Fruit fly (Drosophila melanogaster) whole organism, embryonic: Measurements from ENCODE around the gene CG5510.
A peak's percentile ranks its signal among the peaks of the same experiment; 100 is the strongest.

Experiments
- ATbp ChIP-seq: fragments of 200-800 bp; sonication (Bioruptor generic); optimal IDR thresholded peaks from 2 replicates; lab custom pipeline; 2017; ENCODE audit warnings: missing biosample characterization, mild to moderate bottlenecking, missing genetic modification characterization, missing genetic modification reagents
- Atf3 ChIP-seq: fragments of 200-800 bp; sonication (Bioruptor generic); optimal IDR thresholded peaks from 3 replicates; lab custom pipeline; 2016; ENCODE audit warnings: missing biosample characterization, missing genetic modification characterization
- Atf6 ChIP-seq: fragments of 200-800 bp; sonication (Bioruptor generic); IDR thresholded peaks from 2 replicates; pipeline ENCODE4 v1.3.6; 2022; ENCODE audit warnings: missing biosample characterization, missing genetic modification characterization
- CG12104 ChIP-seq: fragments of 200-800 bp; sonication (Bioruptor generic); optimal IDR thresholded peaks from 3 replicates; lab custom pipeline; 2016; ENCODE audit warnings: missing biosample characterization, missing genetic modification characterization
- CG12155 ChIP-seq: fragments of 200-800 bp; sonication (Bioruptor generic); optimal IDR thresholded peaks from 3 replicates; lab custom pipeline; 2016; ENCODE audit warnings: missing biosample characterization, missing genetic modification characterization
- CG12236 ChIP-seq: fragments of 200-800 bp; sonication (Bioruptor generic); optimal IDR thresholded peaks from 2 replicates; lab custom pipeline; 2016; ENCODE audit warnings: missing biosample characterization, missing genetic modification characterization
- CG12299 ChIP-seq: fragments of 200-800 bp; sonication (Bioruptor generic); optimal IDR thresholded peaks from 2 replicates; lab custom pipeline; 2018; ENCODE audit warnings: missing biosample characterization, mild to moderate bottlenecking, missing genetic modification characterization
- CG14441 ChIP-seq: fragments of 200-800 bp; sonication (Bioruptor generic); IDR thresholded peaks from 2 replicates; pipeline ENCODE4 v1.3.6; 2022; ENCODE audit warnings: missing biosample characterization, missing genetic modification characterization
- CG1529 ChIP-seq: fragments of 200-800 bp; sonication (Bioruptor generic); optimal IDR thresholded peaks from 3 replicates; lab custom pipeline; 2018; ENCODE audit warnings: missing biosample characterization, missing genetic modification characterization
- CG16815 ChIP-seq: fragments of 200-800 bp; sonication (Bioruptor generic); optimal IDR thresholded peaks from 3 replicates; lab custom pipeline; 2017; ENCODE audit warnings: missing biosample characterization, mild to moderate bottlenecking, missing genetic modification characterization
- CG17385 ChIP-seq: fragments of 200-800 bp; sonication (Bioruptor generic); optimal IDR thresholded peaks from 3 replicates; lab custom pipeline; 2018; ENCODE audit warnings: missing biosample characterization, mild to moderate bottlenecking, missing genetic modification characterization
- CG17568 ChIP-seq: fragments of 200-800 bp; sonication (Bioruptor generic); optimal IDR thresholded peaks from 2 replicates; lab custom pipeline; 2018; ENCODE audit warnings: missing biosample characterization, mild to moderate bottlenecking, missing genetic modification characterization, moderate library complexity
- CG18599 ChIP-seq: fragments of 200-800 bp; sonication (Bioruptor generic); optimal IDR thresholded peaks from 3 replicates; lab custom pipeline; 2017; ENCODE audit warnings: missing biosample characterization, missing genetic modification characterization, mild to moderate bottlenecking, moderate library complexity, missing genetic modification reagents
- CG18764 ChIP-seq: fragments of 200-800 bp; sonication (Bioruptor generic); optimal IDR thresholded peaks from 3 replicates; lab custom pipeline; 2016; ENCODE audit warnings: missing biosample characterization, missing genetic modification characterization
- CG2875 ChIP-seq: fragments of 200-800 bp; sonication (Bioruptor generic); optimal IDR thresholded peaks from 2 replicates; lab custom pipeline; 2017; ENCODE audit warnings: missing biosample characterization, mild to moderate bottlenecking, missing genetic modification characterization, missing genetic modification reagents
- CG32767 ChIP-seq: fragments of 200-800 bp; sonication (Bioruptor generic); IDR thresholded peaks from 2 replicates; pipeline ENCODE4 v1.3.6; 2022; ENCODE audit warnings: missing biosample characterization, missing genetic modification characterization
- CG34376 ChIP-seq: fragments of 200-800 bp; sonication (Bioruptor generic); optimal IDR thresholded peaks from 2 replicates; lab custom pipeline; 2018; ENCODE audit warnings: missing biosample characterization, mild to moderate bottlenecking, missing genetic modification characterization
- CG4404 ChIP-seq: fragments of 200-800 bp; sonication (Bioruptor generic); IDR thresholded peaks from 2 replicates; pipeline ENCODE4 v1.3.6; 2022; ENCODE audit warnings: missing biosample characterization, missing genetic modification characterization
- CG6791 ChIP-seq: fragments of 200-800 bp; sonication (Bioruptor generic); IDR thresholded peaks from 3 replicates; pipeline ENCODE4 v1.3.6; 2022; ENCODE audit warnings: missing biosample characterization, missing genetic modification characterization; ENCODE audit not compliant: partially characterized antibody
- CG7786 ChIP-seq: fragments of 200-800 bp; sonication (Bioruptor generic); optimal IDR thresholded peaks from 2 replicates; lab custom pipeline; 2016; ENCODE audit warnings: missing biosample characterization, missing genetic modification characterization
- D19A ChIP-seq: fragments of 200-800 bp; optimal IDR thresholded peaks from 3 replicates; lab custom pipeline; 2019; ENCODE audit warnings: missing biosample characterization, mild to moderate bottlenecking, missing genetic modification characterization, moderate library complexity
- Gsc ChIP-seq: fragments of 200-800 bp; sonication (Bioruptor generic); IDR thresholded peaks from 2 replicates; pipeline ENCODE4 v1.3.6; 2022; ENCODE audit warnings: missing biosample characterization, missing genetic modification characterization
- Hey ChIP-seq: fragments of 200-800 bp; sonication (Bioruptor generic); optimal IDR thresholded peaks from 3 replicates; lab custom pipeline; 2018; ENCODE audit warnings: missing biosample characterization, mild to moderate bottlenecking, missing genetic modification characterization
- Hr39 ChIP-seq: fragments of >200 bp; optimal IDR thresholded peaks from 2 replicates; lab custom pipeline; 2017
- Hr78 ChIP-seq, 2 experiments: fragments of 200-800 bp in 1 of 2; fragments of >200 bp in 1 of 2; sonication (Bioruptor generic) in 1 of 2; optimal IDR thresholded peaks; 2 replicates each; lab custom pipeline; 2017 to 2019; ENCODE audit warnings: missing biosample characterization in 2 of 2, missing genetic modification characterization in 2 of 2, mild to moderate bottlenecking in 1 of 2, moderate library complexity in 1 of 2
- MTF-1 ChIP-seq: fragments of 200-800 bp; sonication (Bioruptor generic); optimal IDR thresholded peaks from 2 replicates; lab custom pipeline; 2018; ENCODE audit warnings: missing biosample characterization, mild to moderate bottlenecking, missing genetic modification characterization, borderline replicate concordance
- Mad ChIP-seq: fragments of 200-800 bp; sonication (Bioruptor generic); optimal IDR thresholded peaks from 2 replicates; lab custom pipeline; 2016; ENCODE audit warnings: missing biosample characterization, missing genetic modification characterization
- Nf-YB ChIP-seq: fragments of 200-800 bp; sonication (Bioruptor generic); optimal IDR thresholded peaks from 3 replicates; lab custom pipeline; 2019; ENCODE audit warnings: missing biosample characterization, mild to moderate bottlenecking, missing genetic modification characterization, moderate library complexity
- Spps ChIP-seq: fragments of 200-800 bp; sonication (Bioruptor generic); optimal IDR thresholded peaks from 2 replicates; lab custom pipeline; 2018; ENCODE audit warnings: missing biosample characterization, mild to moderate bottlenecking, missing genetic modification characterization
- ac ChIP-seq: fragments of 200-800 bp; sonication (Bioruptor generic); optimal IDR thresholded peaks from 3 replicates; lab custom pipeline; 2017; ENCODE audit warnings: missing biosample characterization, mild to moderate bottlenecking, missing genetic modification characterization
- bab2 ChIP-seq: fragments of 200-800 bp; sonication (Bioruptor generic); optimal IDR thresholded peaks from 2 replicates; lab custom pipeline; 2016; ENCODE audit warnings: missing biosample characterization, missing genetic modification characterization
- chinmo ChIP-seq: fragments of 200-800 bp; sonication (Bioruptor generic); IDR thresholded peaks from 4 replicates; pipeline ENCODE4 v1.3.6; 2022; ENCODE audit warnings: missing biosample characterization, missing genetic modification characterization; ENCODE audit not compliant: partially characterized antibody
- chn ChIP-seq: fragments of 200-800 bp; sonication (Bioruptor generic); optimal IDR thresholded peaks from 2 replicates; lab custom pipeline; 2016; ENCODE audit warnings: missing biosample characterization, missing genetic modification characterization
- gcm2 ChIP-seq: fragments of 200-800 bp; sonication (Bioruptor generic); optimal IDR thresholded peaks from 2 replicates; lab custom pipeline; 2016; ENCODE audit warnings: missing biosample characterization, missing genetic modification characterization
- grau ChIP-seq: fragments of 200-800 bp; optimal IDR thresholded peaks from 3 replicates; lab custom pipeline; 2019; ENCODE audit warnings: missing biosample characterization, mild to moderate bottlenecking, missing genetic modification characterization, moderate library complexity
- gro ChIP-seq: fragments of 200-800 bp; sonication (Bioruptor generic); optimal IDR thresholded peaks from 2 replicates; lab custom pipeline; 2016; ENCODE audit warnings: missing biosample characterization, missing genetic modification characterization
- h ChIP-seq: fragments of >200 bp; optimal IDR thresholded peaks from 2 replicates; lab custom pipeline; 2017
- hth ChIP-seq: fragments of >200 bp; optimal IDR thresholded peaks from 2 replicates; lab custom pipeline; 2017; ENCODE audit warnings: inconsistent platforms
- lab ChIP-seq: fragments of 200-800 bp; sonication (Bioruptor generic); optimal IDR thresholded peaks from 3 replicates; lab custom pipeline; 2017; ENCODE audit warnings: missing biosample characterization, missing genetic modification characterization, mild to moderate bottlenecking, moderate library complexity, missing genetic modification reagents
- lbe ChIP-seq: fragments of 200-800 bp; sonication (Bioruptor generic); optimal IDR thresholded peaks from 2 replicates; lab custom pipeline; 2016; ENCODE audit warnings: missing biosample characterization, mild to moderate bottlenecking, missing genetic modification characterization
- pho ChIP-seq: fragments of 200-800 bp; sonication (Bioruptor generic); optimal IDR thresholded peaks from 2 replicates; lab custom pipeline; 2016; ENCODE audit warnings: missing biosample characterization, missing genetic modification characterization
- pzg ChIP-seq: fragments of 200-800 bp; sonication (Bioruptor generic); optimal IDR thresholded peaks from 3 replicates; lab custom pipeline; 2018; ENCODE audit warnings: missing biosample characterization, mild to moderate bottlenecking, missing genetic modification characterization, moderate library complexity
- sob ChIP-seq: fragments of 200-800 bp; sonication (Bioruptor generic); IDR thresholded peaks from 2 replicates; pipeline ENCODE4 v1.3.6; 2022; ENCODE audit warnings: missing biosample characterization, missing genetic modification characterization
- tin ChIP-seq: fragments of 200-800 bp; sonication (Bioruptor generic); optimal IDR thresholded peaks from 3 replicates; lab custom pipeline; 2016; ENCODE audit warnings: missing biosample characterization, missing genetic modification characterization
- tna ChIP-seq: fragments of 200-800 bp; sonication (Bioruptor generic); IDR thresholded peaks from 2 replicates; pipeline ENCODE4 v1.3.6; 2022; ENCODE audit warnings: missing biosample characterization, missing genetic modification characterization; ENCODE audit not compliant: partially characterized antibody
- toy ChIP-seq: fragments of 200-800 bp; sonication (Bioruptor generic); IDR thresholded peaks from 2 replicates; pipeline ENCODE4 v1.3.6; 2022; ENCODE audit warnings: missing biosample characterization, missing genetic modification characterization
- twi ChIP-seq: fragments of 200-800 bp; optimal IDR thresholded peaks from 2 replicates; lab custom pipeline; 2019; ENCODE audit warnings: missing biosample characterization, mild to moderate bottlenecking, missing genetic modification characterization, moderate library complexity
- unpg ChIP-seq: fragments of 200-800 bp; sonication (Bioruptor generic); optimal IDR thresholded peaks from 3 replicates; lab custom pipeline; 2018; ENCODE audit warnings: missing biosample characterization, mild to moderate bottlenecking, missing genetic modification characterization, moderate library complexity
- wek ChIP-seq: fragments of 200-800 bp; sonication (Bioruptor generic); optimal IDR thresholded peaks from 3 replicates; lab custom pipeline; 2018; ENCODE audit warnings: missing biosample characterization, mild to moderate bottlenecking, missing genetic modification characterization, moderate library complexity
- yki ChIP-seq: fragments of >200 bp; optimal IDR thresholded peaks from 3 replicates; lab custom pipeline; 2018
- zen2 ChIP-seq: fragments of 200-800 bp; sonication (Bioruptor generic); IDR thresholded peaks from 3 replicates; pipeline ENCODE4 v1.3.6; 2022; ENCODE audit warnings: missing biosample characterization, missing genetic modification characterization; ENCODE audit not compliant: partially characterized antibody

Gene CG5510

dm6 chr3R:24163556-24164022, 5.8 kb downstream of the CG5510 start, which contains the start of gene Apc2 (continued):
- no peak for TF ChIP-seq CG6791 (GFP tag; lab: Robert Waterston, UW)
- TF ChIP-seq CG7786 (GFP tag; lab: Kevin White, UChicago) = no peak
- peak; percentile 18 for TF ChIP-seq CG16815 (GFP tag; lab: Kevin White, UChicago)
- TF ChIP-seq Atf6 (GFP tag; lab: Robert Waterston, UW) = peak; percentile 45; the same call in 1 of the 2 replicates
- no peak for TF ChIP-seq Hr78 (GFP tag; optimal IDR thresholded peaks at IDR 0.05; lab: Kevin White, UChicago)
- TF ChIP-seq toy (GFP tag; lab: Robert Waterston, UW) = no peak
- peak; percentile 35 for TF ChIP-seq Nf-YB (GFP tag; lab: Kevin White, UChicago)
- peak; percentile 71 for TF ChIP-seq grau
- peak; percentile 45 for TF ChIP-seq CG12104 (GFP tag; lab: Kevin White, UChicago)
- no peak for TF ChIP-seq gro (GFP tag; lab: Kevin White, UChicago)
- TF ChIP-seq hth = no peak
- no peak for TF ChIP-seq ATbp (GFP tag; lab: Kevin White, UChicago)
- TF ChIP-seq Atf3 (GFP tag; lab: Kevin White, UChicago) = no peak
- TF ChIP-seq yki (lab: Kevin White, UChicago) = no peak
- TF ChIP-seq CG18764 (GFP tag; lab: Kevin White, UChicago) = peak; percentile 13
- TF ChIP-seq twi (tag; lab: Kevin White, UChicago) = peak; percentile 40
- TF ChIP-seq Hey = no peak
- TF ChIP-seq wek = no peak
- peak; percentile 16 for TF ChIP-seq CG12299
- TF ChIP-seq CG4404 (GFP tag; lab: Robert Waterston, UW) = peak; percentile 56
- TF ChIP-seq tin (GFP tag; lab: Kevin White, UChicago) = peak; percentile 56
- TF ChIP-seq D19A (tag; lab: Kevin White, UChicago) = peak; percentile 65
- TF ChIP-seq CG12155 = peak; percentile 32
- peak; percentile 23 for TF ChIP-seq Spps (tag; lab: Kevin White, UChicago)
- no peak for TF ChIP-seq Mad
- no peak for TF ChIP-seq Hr39 (lab: Kevin White, UChicago)
- no peak for TF ChIP-seq Gsc (GFP tag; lab: Robert Waterston, UW)
- TF ChIP-seq gcm2 (GFP tag; lab: Kevin White, UChicago) = no peak
- no peak for TF ChIP-seq h (lab: Kevin White, UChicago)
- peak; percentile 24 for TF ChIP-seq CG18599 (GFP tag; lab: Kevin White, UChicago)
- no peak for TF ChIP-seq CG17568 (GFP tag; lab: Kevin White, UChicago)
- TF ChIP-seq CG2875 (GFP tag; lab: Kevin White, UChicago) = no peak
- peak; percentile 66 for TF ChIP-seq unpg (GFP tag; lab: Kevin White, UChicago)
- no peak for TF ChIP-seq chn (GFP tag; lab: Kevin White, UChicago)
- TF ChIP-seq sob = no peak; the same call in 1 of the 2 replicates
- TF ChIP-seq chinmo = no peak
- TF ChIP-seq pho (GFP tag; lab: Kevin White, UChicago) = peak; percentile 2
- TF ChIP-seq CG17385 (GFP tag; lab: Kevin White, UChicago) = peak; percentile 54
- peak; percentile 21 for TF ChIP-seq pzg
- TF ChIP-seq CG14441 (GFP tag; lab: Robert Waterston, UW) = peak; percentile 64; the same call in 1 of the 2 replicates
- no peak for TF ChIP-seq CG1529 (GFP tag; lab: Kevin White, UChicago)
- TF ChIP-seq lbe (GFP tag; lab: Kevin White, UChicago) = peak; percentile 14
- TF ChIP-seq CG12236 (GFP tag; lab: Kevin White, UChicago) = no peak
- no peak for TF ChIP-seq tna (GFP tag; lab: Robert Waterston, UW)
- 0 out of 2 replicates have a peak, but pooled peaks have one; percentile 17 for TF ChIP-seq CG32767 (GFP tag; lab: Robert Waterston, UW)
- TF ChIP-seq lab (GFP tag; lab: Kevin White, UChicago) = peak; percentile 71
- no peak for TF ChIP-seq ac
- peak; percentile 18; the same call in 1 of the 3 replicates for TF ChIP-seq zen2 (GFP tag; lab: Robert Waterston, UW)
- peak; percentile 9 for TF ChIP-seq CG34376
- no peak for TF ChIP-seq MTF-1 (GFP tag; lab: Kevin White, UChicago)
- peak; percentile 49 for TF ChIP-seq bab2
